Fruit fly (Drosophila melanogaster) Kc167 (cell line): ENCODE results near the gene CG31140.

ENCODE experiments used
- Sin3A ChIP-seq: fragments of >200 bp; optimal IDR thresholded peaks from 2 replicates; lab custom pipeline; 2018; ENCODE audit warnings: missing external identifiers
- psq ChIP-seq: fragments of >200 bp; optimal IDR thresholded peaks from 2 replicates; lab custom pipeline; 2017; ENCODE audit warnings: missing external identifiers

DNA sequence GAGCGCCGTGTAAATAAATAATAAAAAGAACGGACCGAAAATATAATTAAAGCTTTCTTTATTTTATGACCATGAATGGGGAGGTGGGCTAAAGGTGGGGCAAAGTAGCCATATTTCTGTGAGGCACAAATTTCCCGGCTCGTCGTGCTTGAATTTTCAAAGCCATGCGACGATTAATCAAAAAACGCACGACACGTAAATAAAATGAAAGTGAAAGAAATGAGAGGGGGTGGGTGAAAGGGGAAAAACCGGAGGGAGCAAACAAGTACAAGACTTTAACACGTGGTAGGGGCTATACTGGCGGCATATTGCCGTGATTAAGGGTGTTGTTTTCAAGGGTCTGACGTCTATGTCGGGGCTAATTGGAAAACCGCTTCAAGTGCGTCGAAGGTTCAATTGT, 38.2 kb downstream of the CG31140 start:
- no peak for TF ChIP-seq Sin3A (lab: Kevin White, UChicago)
- TF ChIP-seq psq = no peak
